Worm (Caenorhabditis elegans) whole organism, L4/young adult: ENCODE measurements around the gene ZK1098.9.

Experiments
- W03F9.2 ChIP-seq: fragments of 150-350 bp; optimal IDR thresholded peaks from 2 replicates; lab custom pipeline; 2014; ENCODE audit warnings: missing biosample characterization, missing genetic modification characterization
- dao-5 ChIP-seq: sonication (generic microtip); optimal IDR thresholded peaks from 2 replicates; lab custom pipeline; 2016; ENCODE audit warnings: missing genotype, missing genetic modification characterization, moderate library complexity, missing compliant biosample characterization
- him-1 ChIP-seq: sonication (generic microtip); optimal IDR thresholded peaks from 2 replicates; lab custom pipeline; 2016; ENCODE audit warnings: missing genotype, missing genetic modification reagents, missing genetic modification characterization, missing compliant biosample characterization

- TF ChIP-seq W03F9.2 (tag; lab: Kevin White, UChicago), result no peak
- TF ChIP-seq him-1 (tag; lab: Kevin White, UChicago), result no peak
- TF ChIP-seq dao-5, result no peak
These were observed 12.1 kb downstream of the ZK1098.9 start, which contains the start of gene ZK1098.11 for ce11 chrIII:9556300-9556699.
